Worm (Caenorhabditis elegans) whole organism, late embryonic: Measurements from ENCODE around the gene cdka-1.

Experiments used
- F13H6.1 ChIP-seq: sonication (generic microtip); optimal IDR thresholded peaks from 2 replicates; lab custom pipeline; 2016; ENCODE audit warnings: missing genetic modification characterization, missing compliant biosample characterization
- K09A11.1 ChIP-seq: sonication (generic microtip); optimal IDR thresholded peaks from 2 replicates; lab custom pipeline; 2017; ENCODE audit warnings: antibody characterized with exemption, mild to moderate bottlenecking, missing genetic modification characterization, missing compliant biosample characterization; ENCODE audit not compliant: insufficient read depth
- ama-1 ChIP-seq: fragments of 150-350 bp; optimal IDR thresholded peaks from 2 replicates; lab custom pipeline; 2014
- dmd-4 ChIP-seq: sonication (generic microtip); optimal IDR thresholded peaks from 2 replicates; lab custom pipeline; 2016; ENCODE audit warnings: borderline replicate concordance, missing genetic modification characterization, missing compliant biosample characterization
- fkh-10 ChIP-seq: fragments of 150-350 bp; optimal IDR thresholded peaks from 2 replicates; lab custom pipeline; 2014; ENCODE audit warnings: missing biosample characterization, missing genetic modification reagents, missing genetic modification characterization
- gmeb-2 ChIP-seq: sonication (generic microtip); optimal IDR thresholded peaks from 2 replicates; lab custom pipeline; 2016; ENCODE audit warnings: missing genetic modification characterization, inconsistent platforms, missing compliant biosample characterization
- hlh-6 ChIP-seq: sonication (generic microtip); optimal IDR thresholded peaks from 2 replicates; lab custom pipeline; 2016; ENCODE audit warnings: missing genotype, missing genetic modification characterization, missing compliant biosample characterization
- pha-2 ChIP-seq: sonication (generic microtip); optimal IDR thresholded peaks from 2 replicates; lab custom pipeline; 2017; ENCODE audit warnings: mild to moderate bottlenecking, missing genetic modification characterization, missing compliant biosample characterization
- sox-4 ChIP-seq: sonication (generic microtip); optimal IDR thresholded peaks from 2 replicates; lab custom pipeline; 2017; ENCODE audit warnings: mild to moderate bottlenecking, missing genetic modification characterization, inconsistent platforms, missing compliant biosample characterization
- ttx-3 ChIP-seq: sonication (generic microtip); optimal IDR thresholded peaks from 2 replicates; lab custom pipeline; 2016; ENCODE audit warnings: missing genetic modification reagents, missing genetic modification characterization, missing compliant biosample characterization
- unc-86 ChIP-seq: sonication (generic microtip); optimal IDR thresholded peaks from 2 replicates; lab custom pipeline; 2016; ENCODE audit warnings: missing genetic modification characterization, missing compliant biosample characterization
- ztf-16 ChIP-seq: sonication (generic microtip); optimal IDR thresholded peaks from 2 replicates; lab custom pipeline; 2017; ENCODE audit warnings: missing genetic modification characterization, missing compliant biosample characterization

DNA sequence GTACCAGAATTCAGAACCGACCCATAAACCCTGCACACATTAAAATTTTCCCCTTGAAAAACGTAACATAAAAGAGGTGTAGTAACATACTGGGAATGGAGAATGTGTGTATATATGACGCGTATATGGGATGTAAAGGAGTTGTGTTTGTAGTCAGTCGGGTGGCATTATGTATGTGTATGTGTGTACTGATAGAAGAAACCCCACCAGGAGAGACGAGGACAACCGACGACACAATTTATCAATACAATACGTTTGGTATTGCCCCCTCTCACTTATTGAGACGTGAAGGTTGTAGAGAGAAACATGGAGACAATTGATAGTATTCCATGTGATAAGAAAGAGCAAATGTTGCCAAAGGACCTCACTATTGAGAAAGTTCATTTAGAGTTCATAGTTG is 9.5 kb downstream of the cdka-1 start:
- TF ChIP-seq gmeb-2 (tag; lab: Kevin White, UChicago) = no peak
- no peak for TF ChIP-seq sox-4 (tag; lab: Kevin White, UChicago)
- TF ChIP-seq fkh-10 = no peak
- no peak for TF ChIP-seq ttx-3 (tag; lab: Kevin White, UChicago)
- TF ChIP-seq ama-1 = no peak
- TF ChIP-seq F13H6.1 (tag; lab: Kevin White, UChicago) = no peak
- TF ChIP-seq pha-2 (tag; lab: Kevin White, UChicago) = no peak
- TF ChIP-seq K09A11.1 (tag; lab: Kevin White, UChicago) = no peak
- TF ChIP-seq hlh-6 = no peak
- no peak for TF ChIP-seq ztf-16 (tag; lab: Kevin White, UChicago)
- no peak for TF ChIP-seq dmd-4 (tag; lab: Kevin White, UChicago)
- no peak for TF ChIP-seq unc-86
